Fruit fly (Drosophila melanogaster) whole organism, embryonic: ENCODE measurements around the gene ghi.

Source experiments
- ATbp ChIP-seq: fragments of 200-800 bp; sonication (Bioruptor generic); optimal IDR thresholded peaks from 2 replicates; lab custom pipeline; 2017; ENCODE audit warnings: missing biosample characterization, mild to moderate bottlenecking, missing genetic modification characterization, missing genetic modification reagents
- C15 ChIP-seq: fragments of 200-800 bp; sonication (Bioruptor generic); IDR thresholded peaks from 3 replicates; pipeline ENCODE4 v1.3.6; 2022; ENCODE audit warnings: missing biosample characterization, missing genetic modification characterization
- CG10274 ChIP-seq: fragments of 200-800 bp; sonication (Bioruptor generic); optimal IDR thresholded peaks from 3 replicates; lab custom pipeline; 2017; ENCODE audit warnings: missing biosample characterization, mild to moderate bottlenecking, missing genetic modification characterization
- CG11504 ChIP-seq: fragments of 200-800 bp; sonication (Bioruptor generic); optimal IDR thresholded peaks from 3 replicates; lab custom pipeline; 2019; ENCODE audit warnings: missing biosample characterization, mild to moderate bottlenecking, missing genetic modification characterization, moderate library complexity
- CG12236 ChIP-seq: fragments of 200-800 bp; sonication (Bioruptor generic); optimal IDR thresholded peaks from 2 replicates; lab custom pipeline; 2016; ENCODE audit warnings: missing biosample characterization, missing genetic modification characterization
- CG14667 ChIP-seq: fragments of 200-800 bp; sonication (Bioruptor generic); IDR thresholded peaks from 2 replicates; pipeline ENCODE4 v1.3.6; 2022; ENCODE audit warnings: missing biosample characterization, missing genetic modification characterization
- CG17568 ChIP-seq: fragments of 200-800 bp; sonication (Bioruptor generic); optimal IDR thresholded peaks from 2 replicates; lab custom pipeline; 2018; ENCODE audit warnings: missing biosample characterization, mild to moderate bottlenecking, missing genetic modification characterization, moderate library complexity
- CG2875 ChIP-seq: fragments of 200-800 bp; sonication (Bioruptor generic); optimal IDR thresholded peaks from 2 replicates; lab custom pipeline; 2017; ENCODE audit warnings: missing biosample characterization, mild to moderate bottlenecking, missing genetic modification characterization, missing genetic modification reagents
- CG2889 ChIP-seq: fragments of 200-800 bp; sonication (Bioruptor generic); IDR thresholded peaks from 3 replicates; pipeline ENCODE4 v1.3.6; 2022; ENCODE audit warnings: missing biosample characterization, missing genetic modification characterization
- CG30431 ChIP-seq: fragments of 200-800 bp; sonication (Bioruptor generic); optimal IDR thresholded peaks from 2 replicates; lab custom pipeline; 2017; ENCODE audit warnings: missing biosample characterization, missing genetic modification characterization
- CG31388 ChIP-seq: fragments of 200-800 bp; sonication (Bioruptor generic); optimal IDR thresholded peaks from 2 replicates; lab custom pipeline; 2016; ENCODE audit warnings: missing biosample characterization, missing genetic modification characterization
- CG6683 ChIP-seq: fragments of 200-800 bp; sonication (Bioruptor generic); optimal IDR thresholded peaks from 2 replicates; lab custom pipeline; 2017; ENCODE audit warnings: missing biosample characterization, mild to moderate bottlenecking, missing genetic modification characterization, missing genetic modification reagents
- CG8924 ChIP-seq: fragments of 200-800 bp; optimal IDR thresholded peaks from 3 replicates; lab custom pipeline; 2019; ENCODE audit warnings: missing biosample characterization, mild to moderate bottlenecking, missing genetic modification characterization, moderate library complexity
- CHES-1-like ChIP-seq: fragments of 200-800 bp; sonication (Bioruptor generic); optimal IDR thresholded peaks from 2 replicates; lab custom pipeline; 2016; ENCODE audit warnings: missing biosample characterization, missing genetic modification characterization
- Doc2 ChIP-seq: fragments of 200-800 bp; sonication (Bioruptor generic); IDR thresholded peaks from 2 replicates; pipeline ENCODE4 v1.3.6; 2022; ENCODE audit warnings: missing biosample characterization, missing genetic modification characterization
- Doc3 ChIP-seq: fragments of 200-800 bp; sonication (Bioruptor generic); IDR thresholded peaks from 3 replicates; pipeline ENCODE4 v1.3.6; 2022; ENCODE audit warnings: missing biosample characterization, missing genetic modification characterization; ENCODE audit not compliant: partially characterized antibody
- Ets65A ChIP-seq: fragments of 200-800 bp; sonication (Bioruptor generic); peaks from one replicate; lab custom pipeline; 2016; ENCODE audit warnings: missing biosample characterization, missing genetic modification characterization
- Fer2 ChIP-seq: fragments of 200-800 bp; sonication (Bioruptor generic); optimal IDR thresholded peaks from 2 replicates; lab custom pipeline; 2018; ENCODE audit warnings: missing biosample characterization, mild to moderate bottlenecking, missing genetic modification characterization, moderate library complexity
- Fer3 ChIP-seq: fragments of 200-800 bp; sonication (Bioruptor generic); optimal IDR thresholded peaks from 2 replicates; lab custom pipeline; 2018; ENCODE audit warnings: missing biosample characterization, mild to moderate bottlenecking, missing genetic modification characterization, moderate library complexity
- GATAe ChIP-seq: fragments of 200-800 bp; sonication (Bioruptor generic); conservative IDR thresholded peaks from 2 replicates; pipeline ENCODE4 v1.3.6; 2022; ENCODE audit warnings: missing biosample characterization, missing genetic modification characterization
- Hey ChIP-seq: fragments of 200-800 bp; sonication (Bioruptor generic); optimal IDR thresholded peaks from 3 replicates; lab custom pipeline; 2018; ENCODE audit warnings: missing biosample characterization, mild to moderate bottlenecking, missing genetic modification characterization
- Max ChIP-seq: fragments of 200-800 bp; sonication (Bioruptor generic); optimal IDR thresholded peaks from 2 replicates; lab custom pipeline; 2016; ENCODE audit warnings: missing biosample characterization, mild to moderate bottlenecking, missing genetic modification characterization
- NK7.1 ChIP-seq: fragments of 200-800 bp; sonication (Bioruptor generic); optimal IDR thresholded peaks from 3 replicates; lab custom pipeline; 2016; ENCODE audit warnings: missing biosample characterization, missing genetic modification characterization
- Sox102F ChIP-seq: fragments of 200-800 bp; sonication (Bioruptor generic); optimal IDR thresholded peaks from 2 replicates; lab custom pipeline; 2018; ENCODE audit warnings: missing biosample characterization, mild to moderate bottlenecking, missing genetic modification characterization, moderate library complexity
- Spps ChIP-seq: fragments of 200-800 bp; sonication (Bioruptor generic); optimal IDR thresholded peaks from 2 replicates; lab custom pipeline; 2018; ENCODE audit warnings: missing biosample characterization, mild to moderate bottlenecking, missing genetic modification characterization
- amos ChIP-seq: fragments of 200-800 bp; sonication (Bioruptor generic); IDR thresholded peaks from 2 replicates; pipeline ENCODE4 v1.3.6; 2022; ENCODE audit warnings: missing biosample characterization, missing genetic modification characterization; ENCODE audit not compliant: partially characterized antibody
- ap ChIP-seq: fragments of 200-800 bp; sonication (Bioruptor generic); IDR thresholded peaks from 2 replicates; pipeline ENCODE4 v1.3.6; 2022; ENCODE audit warnings: missing biosample characterization, missing genetic modification characterization
- ara ChIP-seq: fragments of 200-800 bp; sonication (Bioruptor generic); IDR thresholded peaks from 2 replicates; pipeline ENCODE4 v1.3.6; 2022; ENCODE audit warnings: missing biosample characterization, missing genetic modification characterization
- cwo ChIP-seq: fragments of 200-800 bp; sonication (Bioruptor generic); optimal IDR thresholded peaks from 3 replicates; lab custom pipeline; 2017; ENCODE audit warnings: missing biosample characterization, missing genetic modification characterization, mild to moderate bottlenecking, moderate library complexity, missing genetic modification reagents
- dmrt99B ChIP-seq: fragments of 200-800 bp; sonication (Bioruptor generic); optimal IDR thresholded peaks from 2 replicates; lab custom pipeline; 2018; ENCODE audit warnings: missing biosample characterization, mild to moderate bottlenecking, missing genetic modification characterization, moderate library complexity
- ewg ChIP-seq: fragments of 200-800 bp; sonication (Bioruptor generic); optimal IDR thresholded peaks from 3 replicates; lab custom pipeline; 2017; ENCODE audit warnings: mild to moderate bottlenecking, missing biosample characterization, missing genetic modification reagents, missing genetic modification characterization
- exex ChIP-seq: fragments of 200-800 bp; sonication (Bioruptor generic); optimal IDR thresholded peaks from 4 replicates; lab custom pipeline; 2018; ENCODE audit warnings: missing biosample characterization, mild to moderate bottlenecking, missing genetic modification characterization, moderate library complexity
- eyg ChIP-seq: fragments of 200-800 bp; sonication (Bioruptor generic); optimal IDR thresholded peaks from 3 replicates; lab custom pipeline; 2016; ENCODE audit warnings: missing biosample characterization, missing genetic modification characterization
- fu2 ChIP-seq: fragments of 200-800 bp; sonication (Bioruptor generic); optimal IDR thresholded peaks from 2 replicates; lab custom pipeline; 2016; ENCODE audit warnings: missing biosample characterization, missing genetic modification characterization
- grau ChIP-seq: fragments of 200-800 bp; optimal IDR thresholded peaks from 3 replicates; lab custom pipeline; 2019; ENCODE audit warnings: missing biosample characterization, mild to moderate bottlenecking, missing genetic modification characterization, moderate library complexity
- hth ChIP-seq: fragments of >200 bp; optimal IDR thresholded peaks from 2 replicates; lab custom pipeline; 2017; ENCODE audit warnings: inconsistent platforms
- insv ChIP-seq, 2 experiments: fragments of 200-800 bp; sonication (Bioruptor generic); optimal IDR thresholded peaks; 3 replicates each; lab custom pipeline; 2016 to 2018; ENCODE audit warnings: missing biosample characterization in 2 of 2, missing genetic modification characterization in 2 of 2
- luna ChIP-seq: fragments of 200-800 bp; sonication (Bioruptor generic); optimal IDR thresholded peaks from 2 replicates; lab custom pipeline; 2016; ENCODE audit warnings: missing biosample characterization, missing genetic modification characterization
- psq ChIP-seq: fragments of 200-800 bp; sonication (Bioruptor generic); optimal IDR thresholded peaks from 2 replicates; lab custom pipeline; 2017; ENCODE audit warnings: missing biosample characterization, missing genetic modification characterization
- pum ChIP-seq: fragments of 200-800 bp; sonication (Bioruptor generic); optimal IDR thresholded peaks from 2 replicates; lab custom pipeline; 2016; ENCODE audit warnings: missing biosample characterization, missing genetic modification characterization
- pzg ChIP-seq: fragments of 200-800 bp; sonication (Bioruptor generic); optimal IDR thresholded peaks from 3 replicates; lab custom pipeline; 2018; ENCODE audit warnings: missing biosample characterization, mild to moderate bottlenecking, missing genetic modification characterization, moderate library complexity
- repo ChIP-seq: fragments of 200-800 bp; sonication (Bioruptor generic); optimal IDR thresholded peaks from 2 replicates; lab custom pipeline; 2016; ENCODE audit warnings: missing biosample characterization, missing genetic modification characterization
- ro ChIP-seq: fragments of 200-800 bp; sonication (Bioruptor generic); IDR thresholded peaks from 2 replicates; pipeline ENCODE4 v1.3.6; 2022; ENCODE audit warnings: missing biosample characterization, missing genetic modification characterization
- scrt ChIP-seq: fragments of 200-800 bp; sonication (Bioruptor generic); optimal IDR thresholded peaks from 2 replicates; lab custom pipeline; 2018; ENCODE audit warnings: missing biosample characterization, mild to moderate bottlenecking, missing genetic modification characterization, moderate library complexity
- sd ChIP-seq: fragments of 200-800 bp; sonication (Bioruptor generic); optimal IDR thresholded peaks from 3 replicates; lab custom pipeline; 2018; ENCODE audit warnings: missing biosample characterization, mild to moderate bottlenecking, missing genetic modification characterization, moderate library complexity
- sim ChIP-seq: fragments of 200-800 bp; sonication (Bioruptor generic); IDR thresholded peaks from 2 replicates; pipeline ENCODE4 v1.3.6; 2022; ENCODE audit warnings: missing biosample characterization, missing genetic modification characterization
- slbo ChIP-seq: fragments of 200-800 bp; sonication (Bioruptor generic); IDR thresholded peaks from 2 replicates; pipeline ENCODE4 v1.3.6; 2022; ENCODE audit warnings: missing biosample characterization, missing genetic modification characterization
- stc ChIP-seq: fragments of 200-800 bp; sonication (Bioruptor generic); IDR thresholded peaks from 2 replicates; pipeline ENCODE4 v1.3.6; 2022; ENCODE audit warnings: missing biosample characterization, missing genetic modification characterization
- tgo ChIP-seq: fragments of 200-800 bp; sonication (Bioruptor generic); IDR thresholded peaks from 3 replicates; pipeline ENCODE4 v1.3.6; 2022; ENCODE audit warnings: missing biosample characterization, missing genetic modification characterization
- trh ChIP-seq: fragments of 200-800 bp; sonication (Bioruptor generic); optimal IDR thresholded peaks from 2 replicates; lab custom pipeline; 2016; ENCODE audit warnings: missing biosample characterization, missing genetic modification characterization
- unpg ChIP-seq: fragments of 200-800 bp; sonication (Bioruptor generic); optimal IDR thresholded peaks from 3 replicates; lab custom pipeline; 2018; ENCODE audit warnings: missing biosample characterization, mild to moderate bottlenecking, missing genetic modification characterization, moderate library complexity

ghi gene

DNA sequence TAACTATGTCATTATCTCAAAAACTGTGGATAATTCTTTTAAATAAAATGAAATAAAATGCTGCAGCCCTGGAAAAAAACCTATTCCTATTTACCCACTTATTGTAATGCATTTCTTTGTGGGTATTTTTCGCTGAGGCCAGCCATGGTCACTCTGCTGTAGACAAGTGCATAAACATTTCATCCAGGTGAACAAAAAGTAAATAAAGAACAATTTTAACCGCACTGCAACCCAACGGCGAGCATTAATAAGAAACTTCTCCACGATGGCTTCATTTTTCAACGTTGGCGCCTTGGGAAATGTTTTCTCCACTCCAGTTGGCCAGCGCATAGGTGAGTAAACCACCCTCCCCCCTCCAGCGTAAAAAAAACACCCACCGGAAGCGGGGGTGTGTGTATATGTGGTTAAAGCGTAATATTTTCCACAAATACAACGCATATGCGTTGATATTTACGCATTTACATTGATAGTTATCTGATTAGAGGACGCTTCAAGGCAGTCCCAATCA is 4.9 kb upstream of the ghi start, which contains the start of gene CG3529 (continued):
- TF ChIP-seq Fer2 (tag; lab: Kevin White, UChicago), result no peak
- TF ChIP-seq CG17568 (GFP tag; lab: Kevin White, UChicago), result peak; percentile 14
- TF ChIP-seq GATAe (GFP tag; lab: Robert Waterston, UW), result no peak
- TF ChIP-seq ewg (GFP tag; lab: Kevin White, UChicago), result peak; percentile 14
- TF ChIP-seq CHES-1-like, result peak; percentile 61
- no peak for TF ChIP-seq unpg (GFP tag; lab: Kevin White, UChicago)
- TF ChIP-seq luna (GFP tag; lab: Kevin White, UChicago), result no peak
- TF ChIP-seq sd, result no peak
- TF ChIP-seq eyg (GFP tag; lab: Kevin White, UChicago), result no peak
- TF ChIP-seq tgo (GFP tag; lab: Robert Waterston, UW), result no peak
- no peak for TF ChIP-seq ro (GFP tag; lab: Robert Waterston, UW)
- peak; percentile 21 for TF ChIP-seq Sox102F (GFP tag; lab: Kevin White, UChicago)
- TF ChIP-seq psq (GFP tag; lab: Kevin White, UChicago), result no peak
- no peak; the same call in 1 of the 2 replicates for TF ChIP-seq amos (GFP tag; lab: Robert Waterston, UW)
- no peak for TF ChIP-seq CG2889
- no peak for TF ChIP-seq insv (GFP tag; optimal IDR thresholded peaks at IDR 0.05; lab: Kevin White, UChicago)
- no peak for TF ChIP-seq C15 (GFP tag; lab: Robert Waterston, UW)
- TF ChIP-seq trh, result no peak
- peak; percentile 45 for TF ChIP-seq CG11504 (tag; lab: Kevin White, UChicago)
- no peak for TF ChIP-seq fu2 (GFP tag; lab: Kevin White, UChicago)
- peak; percentile 10 for TF ChIP-seq CG12236 (GFP tag; lab: Kevin White, UChicago)
- TF ChIP-seq grau, result peak; percentile 39
- no peak for TF ChIP-seq ara (GFP tag; lab: Robert Waterston, UW)
- TF ChIP-seq CG6683 (GFP tag; lab: Kevin White, UChicago), result no peak
- peak; percentile 62 for TF ChIP-seq Ets65A (GFP tag; lab: Kevin White, UChicago)
- TF ChIP-seq CG30431 (GFP tag; lab: Kevin White, UChicago), result no peak
- no peak for TF ChIP-seq exex (tag; lab: Kevin White, UChicago)
- TF ChIP-seq CG8924, result peak; percentile 59
- TF ChIP-seq Doc2, result no peak
- TF ChIP-seq hth (lab: Kevin White, UChicago), result no peak
- TF ChIP-seq pzg (GFP tag; lab: Kevin White, UChicago), result peak; percentile 69
- TF ChIP-seq sim (GFP tag; lab: Robert Waterston, UW), result no peak
- TF ChIP-seq Doc3 (GFP tag; lab: Robert Waterston, UW), result no peak
- no peak for TF ChIP-seq CG14667 (GFP tag; lab: Robert Waterston, UW)
- peak; percentile 34 for TF ChIP-seq ATbp (GFP tag; lab: Kevin White, UChicago)
- no peak for TF ChIP-seq CG31388 (GFP tag; lab: Kevin White, UChicago)
- TF ChIP-seq dmrt99B (tag; lab: Kevin White, UChicago), result no peak
- 0 out of 2 replicates have a peak, but pooled peaks have one; percentile 31 for TF ChIP-seq slbo (GFP tag; lab: Robert Waterston, UW)
- no peak for TF ChIP-seq pum (GFP tag; lab: Kevin White, UChicago)
- TF ChIP-seq Max, result peak; percentile 10
- TF ChIP-seq Hey (tag; lab: Kevin White, UChicago), result no peak
- TF ChIP-seq ap (GFP tag; lab: Robert Waterston, UW), result no peak
- TF ChIP-seq repo, result peak; percentile 25
- TF ChIP-seq CG2875 (GFP tag; lab: Kevin White, UChicago), result no peak
- peak; percentile 2 for TF ChIP-seq scrt (GFP tag; lab: Kevin White, UChicago)
- no peak for TF ChIP-seq stc (GFP tag; lab: Robert Waterston, UW)
- TF ChIP-seq Spps (tag; lab: Kevin White, UChicago), result peak; percentile 9
- TF ChIP-seq cwo (GFP tag; lab: Kevin White, UChicago), result no peak
- no peak for TF ChIP-seq NK7.1
- no peak for TF ChIP-seq Fer3 (tag; lab: Kevin White, UChicago)
- no peak for TF ChIP-seq CG10274 (GFP tag; lab: Kevin White, UChicago)
